Worm (Caenorhabditis elegans) whole organism, L1 larva: ENCODE data around the gene paqr-1.

Experiments
- C16A3.4 ChIP-seq: fragments of 150-350 bp; optimal IDR thresholded peaks from 2 replicates; lab custom pipeline; 2014; ENCODE audit warnings: missing biosample characterization, missing genetic modification characterization
- ceh-88 ChIP-seq: fragments of 200-800 bp; sonication (Bioruptor generic); IDR thresholded peaks from 2 replicates; pipeline ENCODE4 v1.3.6; 2022; ENCODE audit warnings: missing genetic modification characterization, missing compliant biosample characterization
- fkh-4 ChIP-seq: sonication (generic microtip); optimal IDR thresholded peaks from 2 replicates; lab custom pipeline; 2016; ENCODE audit warnings: missing compliant biosample characterization, missing genetic modification characterization, borderline replicate concordance
- grh-1 ChIP-seq: fragments of 200-800 bp; sonication (Bioruptor generic); IDR thresholded peaks from 2 replicates; pipeline ENCODE4 v1.3.6; 2022; ENCODE audit warnings: missing genetic modification reagents, missing genetic modification characterization, missing compliant biosample characterization
- lin-39 ChIP-seq: fragments of 150-350 bp; optimal IDR thresholded peaks from 2 replicates; lab custom pipeline; 2014; ENCODE audit warnings: missing biosample characterization, missing genetic modification reagents, missing genetic modification characterization
- mef-2 ChIP-seq: fragments of 150-350 bp; optimal IDR thresholded peaks from 2 replicates; lab custom pipeline; 2014; ENCODE audit warnings: missing biosample characterization, missing genetic modification characterization
- nhr-237 ChIP-seq: fragments of 150-350 bp; optimal IDR thresholded peaks from 2 replicates; lab custom pipeline; 2014; ENCODE audit warnings: missing biosample characterization, missing genetic modification characterization
- nhr-28 ChIP-seq: fragments of 150-350 bp; optimal IDR thresholded peaks from 2 replicates; lab custom pipeline; 2014; ENCODE audit warnings: missing biosample characterization, missing genetic modification characterization
- nhr-90 ChIP-seq: sonication (generic microtip); optimal IDR thresholded peaks from 2 replicates; lab custom pipeline; 2016; ENCODE audit warnings: mild to moderate bottlenecking, missing genetic modification characterization, missing compliant biosample characterization; ENCODE audit not compliant: poor library complexity
- tbx-2 ChIP-seq: sonication (generic microtip); optimal IDR thresholded peaks from 2 replicates; lab custom pipeline; 2016; ENCODE audit warnings: missing genetic modification characterization, missing compliant biosample characterization
- xbp-1 ChIP-seq: sonication (generic microtip); optimal IDR thresholded peaks from 2 replicates; lab custom pipeline; 2016; ENCODE audit warnings: missing genetic modification characterization, missing compliant biosample characterization
- zip-4 ChIP-seq: fragments of 200-800 bp; sonication (Bioruptor generic); optimal IDR thresholded peaks from 2 replicates; lab custom pipeline; 2018; ENCODE audit warnings: mild to moderate bottlenecking, missing genetic modification characterization, moderate library complexity, missing compliant biosample characterization

ce11 chrIV:6572238-6572637 is 17.0 kb upstream of the paqr-1 start, which contains the start of gene bicd-1:
- TF ChIP-seq lin-39 (tag; lab: Kevin White, UChicago): no peak
- no peak for TF ChIP-seq C16A3.4
- no peak for TF ChIP-seq mef-2 (tag; lab: Kevin White, UChicago)
- no peak for TF ChIP-seq grh-1 (GFP tag; lab: Robert Waterston, UW)
- TF ChIP-seq nhr-90 (tag; lab: Kevin White, UChicago): no peak
- TF ChIP-seq fkh-4 (tag; lab: Kevin White, UChicago): no peak
- TF ChIP-seq ceh-88 (GFP tag; lab: Robert Waterston, UW): no peak
- TF ChIP-seq xbp-1 (tag; lab: Kevin White, UChicago): no peak
- no peak for TF ChIP-seq nhr-28 (tag; lab: Kevin White, UChicago)
- TF ChIP-seq nhr-237 (tag; lab: Kevin White, UChicago): no peak
- no peak for TF ChIP-seq tbx-2 (tag; lab: Kevin White, UChicago)
- TF ChIP-seq zip-4 (GFP tag; lab: Kevin White, UChicago): no peak
